Fruit fly (Drosophila melanogaster): ENCODE data around the gene FASN1.

DNA sequence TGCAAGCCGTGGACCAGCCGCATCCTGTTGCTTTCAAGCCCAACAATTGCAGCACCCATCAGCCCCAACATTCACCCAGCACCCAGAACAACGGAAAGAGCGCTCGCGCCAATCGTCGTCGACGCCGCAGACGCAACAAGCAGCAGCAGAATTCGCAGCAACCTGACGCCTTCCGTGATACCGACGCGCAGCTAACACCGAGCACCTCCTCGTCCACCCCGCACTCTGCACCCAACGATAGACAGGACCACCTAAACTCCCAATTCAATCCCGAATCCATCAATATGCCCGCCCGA is 3.2 kb downstream of the FASN1 start:
- no peak for TF ChIP-seq CG12299 (tag; optimal IDR thresholded peaks at IDR 0.05)
- TF ChIP-seq CG4820 (GFP tag; optimal IDR thresholded peaks at IDR 0.05), result no peak
- no peak for TF ChIP-seq CG15011 (GFP tag; optimal IDR thresholded peaks at IDR 0.05)
- no peak for TF ChIP-seq CTCF (GFP tag; optimal IDR thresholded peaks at IDR 0.05)
- TF ChIP-seq HLH54F (GFP tag; optimal IDR thresholded peaks at IDR 0.05), result no peak
- TF ChIP-seq pan (optimal IDR thresholded peaks at IDR 0.05), result no peak
- no peak for TF ChIP-seq pan (GFP tag; optimal IDR thresholded peaks at IDR 0.05 in 1 of 2, IDR thresholded peaks at IDR 0.05 in 1 of 2)
- no peak for TF ChIP-seq CG7372 (GFP tag; IDR thresholded peaks at IDR 0.05)
- no peak for TF ChIP-seq chm (GFP tag; IDR thresholded peaks at IDR 0.05)
- TF ChIP-seq MBD-R2 (GFP tag; IDR thresholded peaks at IDR 0.05), result no peak
- TF ChIP-seq grn (GFP tag; optimal IDR thresholded peaks at IDR 0.05), result no peak
- no peak for TF ChIP-seq Hsf (GFP tag; optimal IDR thresholded peaks at IDR 0.05)
- no peak for TF ChIP-seq CG13624 (GFP tag; optimal IDR thresholded peaks at IDR 0.05)
